Comparison of ENCODE assay signal across 3 worm cellular contexts in the genomic region with DNA sequence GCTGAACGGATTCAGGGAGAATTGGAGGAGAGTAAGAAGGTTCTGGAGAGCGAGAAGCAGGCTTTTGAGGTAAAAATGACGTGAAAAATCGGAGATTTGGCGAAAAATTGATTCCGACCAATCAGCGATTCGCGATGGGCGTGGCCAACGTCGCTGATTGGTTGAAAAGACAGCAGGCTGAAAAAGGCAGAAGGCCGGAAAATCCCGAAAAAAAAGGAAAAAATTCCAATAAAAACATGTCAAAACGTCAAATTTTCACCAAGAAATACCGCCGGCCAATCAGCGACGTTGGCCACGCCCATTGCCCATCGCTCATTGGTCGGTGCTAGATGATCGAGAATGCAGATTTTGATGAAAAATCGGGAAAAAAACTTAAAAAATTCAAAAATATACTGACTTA.
TF ChIP-seq lines count a peak whose summit lies in the region.

No protein-coding gene starts in this region.

TF ChIP-seq in whole organism, L3 larva, 47 proteins besides CTCF, POLR2A, EP300 and RAD21:
- TF ChIP-seq nfya-1 (tag; optimal IDR thresholded peaks at IDR 0.05; lab: Kevin White, UChicago; ENCODE audit: insufficient read depth) (peak; percentile 87), ceh-9 (tag; optimal IDR thresholded peaks at IDR 0.05; lab: Kevin White, UChicago) (no peak)

TF ChIP-seq in whole organism, late embryonic, 69 proteins besides CTCF, POLR2A, EP300 and RAD21:
- TF ChIP-seq gmeb-2 (tag; optimal IDR thresholded peaks at IDR 0.05; lab: Kevin White, UChicago) (no peak), nfya-1 (tag; optimal IDR thresholded peaks at IDR 0.05; lab: Kevin White, UChicago) (peak; percentile 82)

TF ChIP-seq in whole organism, young adult, 124 proteins besides CTCF, POLR2A, EP300 and RAD21:
- TF ChIP-seq ztf-22 (GFP tag; optimal IDR thresholded peaks at IDR 0.05; lab: Kevin White, UChicago) = no peak
- no peak for TF ChIP-seq tbp1 (GFP tag; optimal IDR thresholded peaks at IDR 0.05; lab: Kevin White, UChicago)
- TF ChIP-seq mxl-1 (tag; optimal IDR thresholded peaks at IDR 0.05; lab: Kevin White, UChicago) = no peak
- TF ChIP-seq unc-130 (GFP tag; optimal IDR thresholded peaks at IDR 0.05; lab: Kevin White, UChicago) = no peak
- no peak for TF ChIP-seq tlf-1 (GFP tag; optimal IDR thresholded peaks at IDR 0.05; lab: Kevin White, UChicago)
- peak; percentile 74 for TF ChIP-seq nfyb-1 (GFP tag; IDR thresholded peaks at IDR 0.05; lab: Robert Waterston, UW)
- TF ChIP-seq F57C9.4 (tag; optimal IDR thresholded peaks at IDR 0.05; lab: Kevin White, UChicago) = no peak
- no peak for TF ChIP-seq snpc-1.1 (tag; optimal IDR thresholded peaks at IDR 0.05; lab: Kevin White, UChicago; ENCODE audit: insufficient read depth)
- no peak for TF ChIP-seq Y53G8AR.9 (GFP tag; conservative IDR thresholded peaks at IDR 0.05; lab: Robert Waterston, UW)
